Worm (Caenorhabditis elegans): ENCODE results near the gene B0034.4.

DNA sequence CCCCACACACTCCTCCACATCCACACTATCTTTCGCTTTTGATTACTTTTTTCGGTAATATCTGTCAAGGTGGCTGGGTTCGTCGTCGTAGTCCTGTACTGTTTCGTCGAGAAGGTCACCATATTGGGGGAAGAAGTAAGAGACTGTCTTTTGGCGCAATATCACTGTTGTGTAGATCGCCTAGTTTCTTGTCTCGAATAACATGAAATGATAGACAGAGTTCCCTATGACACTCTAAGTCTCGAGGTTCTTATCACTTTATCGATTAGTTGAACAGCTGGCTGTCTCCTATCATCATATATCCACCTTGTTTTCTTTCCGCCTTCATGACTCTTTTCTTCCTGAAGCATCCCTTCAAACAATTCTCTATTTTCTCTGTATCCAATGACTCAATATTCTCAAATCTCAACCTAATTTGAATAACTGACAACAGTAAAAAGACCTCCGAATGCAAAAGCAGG lies 35.3 kb downstream of the B0034.4 start:
- TF ChIP-seq pha-4 (tag; optimal IDR thresholded peaks at IDR 0.05) (no peak), ceh-34 (tag; optimal IDR thresholded peaks at IDR 0.05) (no peak), ceh-31 (tag; optimal IDR thresholded peaks at IDR 0.05) (no peak), ztf-16 (tag; optimal IDR thresholded peaks at IDR 0.05) (no peak), unc-55 (GFP tag; optimal IDR thresholded peaks at IDR 0.05) (peak; percentile 28), rnt-1 (tag; optimal IDR thresholded peaks at IDR 0.05) (no peak), ceh-24 (tag; optimal IDR thresholded peaks at IDR 0.05) (no peak)

All from whole organism, late embryonic.